Worm (Caenorhabditis elegans): Measurements from ENCODE around the gene srg-47.

DNA sequence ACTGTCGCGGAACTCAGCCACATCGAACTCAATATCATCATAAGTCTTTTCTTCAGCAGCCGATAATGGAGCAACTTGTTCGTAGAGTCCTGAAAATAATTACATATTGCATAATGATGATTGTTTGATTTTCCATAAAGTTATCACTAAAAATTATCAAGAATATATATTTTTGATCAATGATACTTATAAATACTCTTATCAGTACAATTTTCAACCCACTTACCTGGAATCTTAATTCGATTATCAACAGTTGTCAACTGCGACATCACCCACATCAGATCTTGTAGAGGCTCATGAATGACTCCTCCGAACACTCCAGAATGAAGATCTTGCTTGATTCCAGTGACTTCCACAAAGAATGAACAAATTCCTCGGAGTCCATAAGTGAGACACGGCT, 39.9 kb upstream of the srg-47 start:
- TF ChIP-seq dao-5 (tag; optimal IDR thresholded peaks at IDR 0.05) (no peak), W03F9.2 (tag; optimal IDR thresholded peaks at IDR 0.05) (no peak), him-1 (tag; optimal IDR thresholded peaks at IDR 0.05) (no peak)

Data from whole organism, L4/young adult.